Fruit fly (Drosophila melanogaster) whole organism, adult: ENCODE data around the gene lmgB.

Source experiments
- CG11617 ChIP-seq: fragments of 200-800 bp; sonication (Bioruptor generic); optimal IDR thresholded peaks from 2 replicates; lab custom pipeline; 2017; ENCODE audit warnings: mild to moderate bottlenecking, missing biosample characterization, missing genetic modification reagents, missing genetic modification characterization
- CG12768 ChIP-seq: fragments of 200-800 bp; sonication (Bioruptor generic); optimal IDR thresholded peaks from 2 replicates; lab custom pipeline; 2017; ENCODE audit warnings: missing biosample characterization, missing genetic modification characterization, mild to moderate bottlenecking, moderate library complexity, missing genetic modification reagents
- CG14711 ChIP-seq: fragments of 200-800 bp; sonication (Bioruptor generic); optimal IDR thresholded peaks from 2 replicates; lab custom pipeline; 2018; ENCODE audit warnings: missing biosample characterization, mild to moderate bottlenecking, missing genetic modification characterization, moderate library complexity
- CG1620 ChIP-seq: fragments of 200-800 bp; sonication (Bioruptor generic); optimal IDR thresholded peaks from 2 replicates; lab custom pipeline; 2016; ENCODE audit warnings: missing biosample characterization, missing genetic modification characterization
- CG33017 ChIP-seq: fragments of 200-800 bp; sonication (Bioruptor generic); optimal IDR thresholded peaks from 2 replicates; lab custom pipeline; 2018; ENCODE audit warnings: missing biosample characterization, mild to moderate bottlenecking, missing genetic modification characterization, moderate library complexity
- CG5204 ChIP-seq: fragments of 200-800 bp; sonication (Bioruptor generic); optimal IDR thresholded peaks from 2 replicates; lab custom pipeline; 2016; ENCODE audit warnings: missing biosample characterization, missing genetic modification characterization
- CG7045 ChIP-seq: fragments of 200-800 bp; sonication (Bioruptor generic); optimal IDR thresholded peaks from 2 replicates; lab custom pipeline; 2017; ENCODE audit warnings: missing biosample characterization, mild to moderate bottlenecking, missing genetic modification characterization
- CG7101 ChIP-seq: fragments of 200-800 bp; sonication (Bioruptor generic); optimal IDR thresholded peaks from 2 replicates; lab custom pipeline; 2018; ENCODE audit warnings: missing biosample characterization, mild to moderate bottlenecking, missing genetic modification characterization, moderate library complexity
- Clk ChIP-seq: fragments of 200-800 bp; sonication (Bioruptor generic); optimal IDR thresholded peaks from 2 replicates; lab custom pipeline; 2017; ENCODE audit warnings: missing biosample characterization, missing genetic modification characterization
- Crg-1 ChIP-seq: fragments of 200-800 bp; sonication (Bioruptor generic); optimal IDR thresholded peaks from 2 replicates; lab custom pipeline; 2016; ENCODE audit warnings: missing biosample characterization, missing genetic modification characterization
- Hr96 ChIP-seq: fragments of 200-800 bp; sonication (Bioruptor generic); optimal IDR thresholded peaks from 2 replicates; lab custom pipeline; 2016; ENCODE audit warnings: missing biosample characterization, missing genetic modification characterization
- Mnt ChIP-seq: fragments of 200-800 bp; sonication (Bioruptor generic); optimal IDR thresholded peaks from 2 replicates; lab custom pipeline; 2016; ENCODE audit warnings: missing biosample characterization, mild to moderate bottlenecking, missing genetic modification characterization
- bab1 ChIP-seq: fragments of 200-800 bp; sonication (Bioruptor generic); optimal IDR thresholded peaks from 3 replicates; lab custom pipeline; 2019; ENCODE audit warnings: missing biosample characterization, mild to moderate bottlenecking, missing genetic modification characterization, moderate library complexity
- cic ChIP-seq: fragments of 200-800 bp; sonication (Bioruptor generic); optimal IDR thresholded peaks from 2 replicates; lab custom pipeline; 2017; ENCODE audit warnings: missing biosample characterization, mild to moderate bottlenecking, missing genetic modification characterization, moderate library complexity
- cnc ChIP-seq, 2 experiments: fragments of >200 bp; optimal IDR thresholded peaks; 2 replicates each; lab custom pipeline; 2017
- kay ChIP-seq: fragments of 200-800 bp; sonication (Bioruptor generic); peaks from one replicate; lab custom pipeline; 2016; ENCODE audit warnings: missing biosample characterization, missing genetic modification characterization, borderline replicate concordance
- ovo ChIP-seq: fragments of 200-800 bp; sonication (Bioruptor generic); optimal IDR thresholded peaks from 2 replicates; lab custom pipeline; 2016; ENCODE audit warnings: missing biosample characterization, missing genetic modification characterization
- pad ChIP-seq: fragments of 200-800 bp; sonication (Bioruptor generic); optimal IDR thresholded peaks from 3 replicates; lab custom pipeline; 2017; ENCODE audit warnings: missing biosample characterization, missing genetic modification characterization, mild to moderate bottlenecking, moderate library complexity, missing genetic modification reagents
- tj ChIP-seq: fragments of 200-800 bp; sonication (Bioruptor generic); optimal IDR thresholded peaks from 3 replicates; lab custom pipeline; 2017; ENCODE audit warnings: missing biosample characterization, mild to moderate bottlenecking, missing genetic modification characterization, moderate library complexity
- toe ChIP-seq: fragments of 200-800 bp; sonication (Bioruptor generic); optimal IDR thresholded peaks from 2 replicates; lab custom pipeline; 2016; ENCODE audit warnings: missing biosample characterization, missing genetic modification characterization

lmgB gene

DNA sequence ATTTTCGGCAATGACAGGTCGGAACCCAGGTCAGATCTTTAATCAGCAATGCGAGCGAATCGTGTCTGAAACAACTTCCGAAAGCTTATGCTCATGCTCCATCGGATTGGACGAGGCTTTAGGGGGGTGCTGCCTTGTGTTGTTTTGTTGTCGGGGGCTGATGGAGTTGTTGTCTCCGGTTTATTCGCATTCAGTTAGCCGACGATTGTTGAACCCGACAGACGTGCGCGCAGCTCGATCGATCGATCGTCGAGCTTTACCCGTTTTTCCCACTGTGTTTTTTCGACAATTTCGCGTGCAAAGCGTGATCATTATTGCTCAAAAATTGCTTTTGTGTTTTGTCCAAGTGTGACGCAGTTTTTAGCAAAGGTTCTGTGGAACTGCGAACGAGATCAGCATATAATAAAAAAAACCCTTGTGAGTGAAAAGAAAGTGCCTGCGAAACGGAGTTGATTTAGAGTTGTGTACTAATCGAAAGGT lies 573 bp upstream of the lmgB start, which contains the start of gene CG17834:
CG17834 (plus strand) TSS at position 191 of the 480 bp plus-strand sequence.
- TF ChIP-seq Crg-1 (peak; percentile 35), pad (GFP tag; lab: Kevin White, UChicago) (no peak), Mnt (GFP tag; lab: Kevin White, UChicago) (peak; percentile 9), tj (GFP tag; lab: Kevin White, UChicago) (peak; percentile 68)

DNA sequence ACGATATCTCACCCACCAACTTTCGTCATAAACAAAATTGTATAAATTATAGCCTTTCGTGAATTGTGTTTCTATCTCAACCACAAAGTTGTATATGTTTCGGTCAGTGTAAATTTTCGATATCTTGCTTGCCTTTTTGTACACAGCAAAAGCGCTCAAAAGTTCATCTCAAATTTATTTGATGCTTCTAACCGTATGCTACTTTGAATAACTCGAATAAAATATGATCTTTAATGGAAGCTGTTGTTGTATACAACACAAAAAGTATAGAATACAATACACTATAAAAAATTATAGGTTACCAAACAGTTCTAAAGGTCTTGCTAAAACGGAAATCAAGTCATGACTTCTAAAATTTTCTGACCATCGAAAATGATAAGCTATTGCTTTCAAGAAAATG lies 3.4 kb downstream of the lmgB start:
- TF ChIP-seq tj (GFP tag; lab: Kevin White, UChicago) = no peak
- peak; percentile 68 for TF ChIP-seq kay
- no peak for TF ChIP-seq CG14711 (tag; lab: Kevin White, UChicago)

DNA sequence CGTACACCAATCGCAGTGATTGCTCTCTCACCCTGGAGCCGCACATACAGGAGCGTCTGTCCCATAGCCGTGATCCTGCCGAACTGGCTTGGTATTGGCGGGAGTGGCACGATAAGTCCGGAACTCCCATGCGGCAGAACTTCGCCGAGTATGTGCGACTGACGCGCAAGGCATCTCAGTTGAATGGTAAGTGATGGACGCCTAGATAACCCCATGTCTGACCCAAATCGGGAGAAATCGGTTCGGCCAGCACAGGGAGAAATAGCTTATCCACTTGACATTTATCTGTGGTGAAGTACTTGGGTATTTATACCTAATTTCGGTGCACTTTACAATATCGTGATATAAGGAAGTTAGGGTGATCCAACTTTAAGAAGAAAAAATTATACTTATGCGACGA lies 5.6 kb downstream of the lmgB start:
- TF ChIP-seq pad (GFP tag; lab: Kevin White, UChicago) (no peak), CG7045 (no peak), CG5204 (no peak), Crg-1 (no peak), Mnt (GFP tag; lab: Kevin White, UChicago) (no peak), cnc (optimal IDR thresholded peaks at IDR 0.05; lab: Kevin White, UChicago) (no peak)

DNA sequence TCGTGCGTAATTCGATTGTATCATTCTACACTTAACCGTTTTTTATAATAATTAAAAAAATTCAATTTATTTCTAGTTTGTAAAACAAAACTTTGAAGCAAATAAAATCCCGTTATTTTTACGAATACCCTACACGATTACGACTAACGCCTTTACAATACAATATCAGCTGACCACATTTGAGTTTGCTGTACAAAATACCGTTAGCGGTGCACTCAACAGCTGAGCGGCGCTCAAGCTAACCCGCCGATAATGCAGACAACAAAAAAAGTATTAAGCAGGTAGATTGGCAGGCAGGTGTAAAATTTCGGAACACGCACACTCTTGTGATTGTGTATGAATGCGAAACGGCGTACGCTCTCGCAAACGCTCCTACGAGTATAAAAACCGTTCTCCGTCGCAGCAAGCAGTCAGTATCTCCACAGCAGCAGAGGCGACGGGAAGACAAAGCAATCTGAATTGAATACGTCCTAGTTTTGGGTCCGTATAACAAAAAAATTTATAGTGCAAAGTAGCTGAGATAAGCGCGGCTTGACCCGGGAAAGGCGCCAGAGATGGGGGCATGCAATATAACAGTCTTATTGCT lies 6.6 kb downstream of the lmgB start, which contains the start of gene Acer:
Acer (plus strand) TSS at position 210 of the 586 bp plus-strand sequence.
- TF ChIP-seq cic (GFP tag; lab: Kevin White, UChicago) = peak; percentile 19
- TF ChIP-seq pad (GFP tag; lab: Kevin White, UChicago) = no peak
- TF ChIP-seq ovo = peak; percentile 95
- peak; percentile 23 for TF ChIP-seq Mnt (GFP tag; lab: Kevin White, UChicago)
- peak; percentile 48 for TF ChIP-seq tj (GFP tag; lab: Kevin White, UChicago)
- no peak for TF ChIP-seq CG11617 (GFP tag; lab: Kevin White, UChicago)
- no peak for TF ChIP-seq toe (GFP tag; lab: Kevin White, UChicago)
- TF ChIP-seq bab1 = peak; percentile 48
- peak; percentile 2 for TF ChIP-seq CG12768

DNA sequence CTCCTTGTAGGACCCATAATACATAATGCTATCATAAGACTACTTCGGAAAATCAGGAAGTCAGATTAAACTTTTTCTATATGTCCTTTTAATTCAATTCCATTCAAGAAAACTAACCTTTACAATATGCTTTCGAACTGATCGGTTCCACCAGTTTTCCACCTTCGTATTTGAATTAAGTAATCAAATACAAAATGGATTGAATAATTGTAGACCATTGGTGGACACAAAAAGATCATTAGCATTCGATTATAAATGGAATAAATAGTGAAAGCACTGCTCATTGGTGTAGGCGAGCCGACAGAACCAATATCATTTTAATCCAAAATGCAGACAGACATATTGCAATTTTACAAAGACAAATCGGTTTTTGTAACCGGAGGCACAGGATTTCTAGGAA lies 9.0 kb downstream of the lmgB start, which contains the start of gene Sgp:
Sgp (plus strand) TSS at position 301 of the 400 bp plus-strand sequence.
- TF ChIP-seq pad (GFP tag; lab: Kevin White, UChicago) (no peak), Hr96 (GFP tag; lab: Kevin White, UChicago) (no peak), CG14711 (tag; lab: Kevin White, UChicago) (no peak), Crg-1 (no peak), Mnt (GFP tag; lab: Kevin White, UChicago) (no peak), CG7045 (no peak), cnc (optimal IDR thresholded peaks at IDR 0.05; lab: Kevin White, UChicago) (no peak), kay (no peak), ovo (no peak), toe (GFP tag; lab: Kevin White, UChicago) (no peak), cic (GFP tag; lab: Kevin White, UChicago) (no peak), CG7101 (tag; lab: Kevin White, UChicago) (no peak), CG11617 (GFP tag; lab: Kevin White, UChicago) (no peak), Clk (GFP tag; lab: Kevin White, UChicago) (no peak), CG5204 (no peak)

DNA sequence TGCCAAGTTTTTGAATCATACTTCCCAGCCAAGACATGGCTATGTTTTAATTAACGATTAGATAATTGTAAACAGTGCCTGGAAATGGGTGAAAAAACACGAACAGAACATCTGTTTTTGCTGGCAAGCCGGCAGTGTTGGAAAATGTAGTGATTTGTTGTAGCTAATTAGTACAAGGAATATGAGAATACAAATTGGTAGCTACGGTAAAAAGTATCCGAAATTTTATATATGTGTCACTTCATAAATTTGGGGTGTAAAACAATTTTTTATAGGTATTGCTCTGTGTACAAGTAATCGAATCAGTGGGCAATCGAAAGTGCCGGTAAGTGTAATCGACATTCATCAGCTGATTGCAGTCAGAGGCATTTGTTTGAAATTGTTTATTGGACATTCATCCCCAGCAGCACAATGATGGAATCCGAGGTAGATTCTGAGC lies 11.1 kb downstream of the lmgB start, which contains the start of the genes mRpL51 and Uba4:
mRpL51 (minus strand) TSS at position 125 of the 439 bp plus-strand sequence.
Uba4 (plus strand) TSS at position 156 of the 439 bp plus-strand sequence.
- no peak for TF ChIP-seq CG7045
- no peak for TF ChIP-seq kay
- TF ChIP-seq cic (GFP tag; lab: Kevin White, UChicago) = peak; percentile 13
- peak; percentile 43 for TF ChIP-seq pad (GFP tag; lab: Kevin White, UChicago)
- no peak for TF ChIP-seq Clk (GFP tag; lab: Kevin White, UChicago)
- peak; percentile 56 for TF ChIP-seq CG14711 (tag; lab: Kevin White, UChicago)
- TF ChIP-seq CG7101 (tag; lab: Kevin White, UChicago) = peak; percentile 69
- TF ChIP-seq CG12768 = peak; percentile 9
- no peak for TF ChIP-seq CG33017 (tag; lab: Kevin White, UChicago)
- peak; percentile 58 for TF ChIP-seq Crg-1
- no peak for TF ChIP-seq cnc (optimal IDR thresholded peaks at IDR 0.05; lab: Kevin White, UChicago)
- peak; percentile 7 for TF ChIP-seq tj (GFP tag; lab: Kevin White, UChicago)
- TF ChIP-seq CG1620 (GFP tag; lab: Kevin White, UChicago) = peak; percentile 54
- no peak for TF ChIP-seq toe (GFP tag; lab: Kevin White, UChicago)
- TF ChIP-seq CG5204 = no peak
- TF ChIP-seq ovo = peak; percentile 11
- peak; percentile 67 for TF ChIP-seq Mnt (GFP tag; lab: Kevin White, UChicago)
- peak; percentile 55 for TF ChIP-seq bab1
- TF ChIP-seq CG11617 (GFP tag; lab: Kevin White, UChicago) = peak; percentile 53
- TF ChIP-seq Hr96 (GFP tag; lab: Kevin White, UChicago) = peak; percentile 49

DNA sequence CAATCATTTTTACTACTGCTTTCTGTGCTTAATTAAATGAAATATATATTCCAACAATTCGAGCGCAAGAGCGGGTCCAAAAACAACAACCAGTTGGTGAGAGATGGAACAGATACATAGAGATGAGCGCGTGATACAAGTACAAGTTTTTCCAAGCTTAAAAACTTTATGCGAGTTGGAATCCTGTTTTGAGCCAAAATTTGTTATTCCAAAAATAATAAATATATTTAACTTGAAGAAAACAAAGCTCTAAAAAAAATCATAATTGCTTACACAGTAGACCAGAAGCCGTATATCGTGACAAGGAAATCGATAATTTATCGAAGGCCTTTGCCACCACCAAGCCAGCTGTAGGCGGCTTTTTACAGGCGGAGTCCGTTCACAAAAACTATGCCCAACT lies 13.7 kb downstream of the lmgB start, which contains the start of the genes CG13097 and PIG-U:
CG13097 (minus strand) TSS at position 121 of the 400 bp plus-strand sequence.
PIG-U (plus strand) TSS at position 349 of the 400 bp plus-strand sequence.
- TF ChIP-seq Crg-1 (peak; percentile 88), Mnt (GFP tag; lab: Kevin White, UChicago) (peak; percentile 95), CG12768 (peak; percentile 83), Hr96 (GFP tag; lab: Kevin White, UChicago) (peak; percentile 87), cnc (optimal IDR thresholded peaks at IDR 0.05; lab: Kevin White, UChicago) (no peak), kay (no peak), CG14711 (tag; lab: Kevin White, UChicago) (peak; percentile 81), CG5204 (no peak), CG33017 (tag; lab: Kevin White, UChicago) (peak; percentile 66), pad (GFP tag; lab: Kevin White, UChicago) (peak; percentile 66), CG11617 (GFP tag; lab: Kevin White, UChicago) (peak; percentile 79), bab1 (peak; percentile 87), CG1620 (GFP tag; lab: Kevin White, UChicago) (peak; percentile 91), CG7101 (tag; lab: Kevin White, UChicago) (peak; percentile 85), cic (GFP tag; lab: Kevin White, UChicago) (peak; percentile 46), Clk (GFP tag; lab: Kevin White, UChicago) (peak; percentile 62), ovo (peak; percentile 74), CG7045 (peak; percentile 71), toe (GFP tag; lab: Kevin White, UChicago) (peak; percentile 93), tj (GFP tag; lab: Kevin White, UChicago) (peak; percentile 68)
